Fruit fly (Drosophila melanogaster) whole organism, embryonic: ENCODE data around the gene Bruce.

Experiments used
- Antp ChIP-seq: fragments of 200-800 bp; sonication (Bioruptor generic); optimal IDR thresholded peaks from 3 replicates; lab custom pipeline; 2016; ENCODE audit warnings: missing biosample characterization, missing genetic modification characterization
- CG10274 ChIP-seq: fragments of 200-800 bp; sonication (Bioruptor generic); optimal IDR thresholded peaks from 3 replicates; lab custom pipeline; 2017; ENCODE audit warnings: missing biosample characterization, mild to moderate bottlenecking, missing genetic modification characterization
- CG10366 ChIP-seq: fragments of 200-800 bp; sonication (Bioruptor generic); IDR thresholded peaks from 2 replicates; pipeline ENCODE4 v1.3.6; 2022; ENCODE audit warnings: missing biosample characterization, missing genetic modification characterization
- CG11723 ChIP-seq: fragments of 200-800 bp; sonication (Bioruptor generic); optimal IDR thresholded peaks from 2 replicates; lab custom pipeline; 2017; ENCODE audit warnings: missing biosample characterization, mild to moderate bottlenecking, missing genetic modification characterization
- CG12104 ChIP-seq: fragments of 200-800 bp; sonication (Bioruptor generic); optimal IDR thresholded peaks from 3 replicates; lab custom pipeline; 2016; ENCODE audit warnings: missing biosample characterization, missing genetic modification characterization
- CG12155 ChIP-seq: fragments of 200-800 bp; sonication (Bioruptor generic); optimal IDR thresholded peaks from 3 replicates; lab custom pipeline; 2016; ENCODE audit warnings: missing biosample characterization, missing genetic modification characterization
- CG12299 ChIP-seq: fragments of 200-800 bp; sonication (Bioruptor generic); optimal IDR thresholded peaks from 2 replicates; lab custom pipeline; 2018; ENCODE audit warnings: missing biosample characterization, mild to moderate bottlenecking, missing genetic modification characterization
- CG13624 ChIP-seq: fragments of 200-800 bp; sonication (Bioruptor generic); optimal IDR thresholded peaks from 2 replicates; lab custom pipeline; 2016; ENCODE audit warnings: missing biosample characterization, missing genetic modification characterization
- CG15011 ChIP-seq: fragments of 200-800 bp; sonication (Bioruptor generic); optimal IDR thresholded peaks from 3 replicates; lab custom pipeline; 2018; ENCODE audit warnings: missing biosample characterization, mild to moderate bottlenecking, missing genetic modification characterization
- CG15073 ChIP-seq: fragments of 200-800 bp; sonication (Bioruptor generic); optimal IDR thresholded peaks from 2 replicates; lab custom pipeline; 2016; ENCODE audit warnings: missing biosample characterization, missing genetic modification characterization
- CG15601 ChIP-seq: fragments of 200-800 bp; sonication (Bioruptor generic); optimal IDR thresholded peaks from 3 replicates; lab custom pipeline; 2019; ENCODE audit warnings: missing biosample characterization, mild to moderate bottlenecking, missing genetic modification characterization, moderate library complexity
- CG1603 ChIP-seq: fragments of 200-800 bp; sonication (Bioruptor generic); optimal IDR thresholded peaks from 2 replicates; lab custom pipeline; 2019; ENCODE audit warnings: missing biosample characterization, mild to moderate bottlenecking, missing genetic modification characterization, moderate library complexity
- CG17829 ChIP-seq: fragments of 200-800 bp; optimal IDR thresholded peaks from 2 replicates; lab custom pipeline; 2019; ENCODE audit warnings: missing biosample characterization, mild to moderate bottlenecking, missing genetic modification characterization, moderate library complexity
- CG2120 ChIP-seq: fragments of 200-800 bp; sonication (Bioruptor generic); optimal IDR thresholded peaks from 3 replicates; lab custom pipeline; 2016; ENCODE audit warnings: missing biosample characterization, missing genetic modification characterization
- CG3163 ChIP-seq: fragments of 200-800 bp; sonication (Bioruptor generic); optimal IDR thresholded peaks from 3 replicates; lab custom pipeline; 2016; ENCODE audit warnings: missing biosample characterization, missing genetic modification characterization
- CG6254 ChIP-seq: fragments of 200-800 bp; sonication (Bioruptor generic); optimal IDR thresholded peaks from 3 replicates; lab custom pipeline; 2017; ENCODE audit warnings: mild to moderate bottlenecking, missing biosample characterization, missing genetic modification reagents, missing genetic modification characterization
- CG6654 ChIP-seq: fragments of 200-800 bp; sonication (Bioruptor generic); optimal IDR thresholded peaks from 2 replicates; lab custom pipeline; 2017; ENCODE audit warnings: missing biosample characterization, mild to moderate bottlenecking, missing genetic modification characterization
- CG6765 ChIP-seq: fragments of 200-800 bp; sonication (Bioruptor generic); optimal IDR thresholded peaks from 3 replicates; lab custom pipeline; 2017; ENCODE audit warnings: missing biosample characterization, mild to moderate bottlenecking, missing genetic modification characterization
- CG8765 ChIP-seq: fragments of 200-800 bp; sonication (Bioruptor generic); IDR thresholded peaks from 2 replicates; pipeline ENCODE4 v1.3.6; 2022; ENCODE audit warnings: missing biosample characterization, missing genetic modification characterization
- CG9215 ChIP-seq: fragments of 200-800 bp; sonication (Bioruptor generic); IDR thresholded peaks from 2 replicates; pipeline ENCODE4 v1.3.6; 2022; ENCODE audit warnings: missing biosample characterization, missing genetic modification characterization
- CG9876 ChIP-seq: fragments of 200-800 bp; sonication (Bioruptor generic); optimal IDR thresholded peaks from 2 replicates; lab custom pipeline; 2016; ENCODE audit warnings: missing biosample characterization, missing genetic modification characterization
- CHES-1-like ChIP-seq: fragments of 200-800 bp; sonication (Bioruptor generic); optimal IDR thresholded peaks from 2 replicates; lab custom pipeline; 2016; ENCODE audit warnings: missing biosample characterization, missing genetic modification characterization
- Dad ChIP-seq: fragments of 200-800 bp; sonication (Bioruptor generic); optimal IDR thresholded peaks from 3 replicates; lab custom pipeline; 2016; ENCODE audit warnings: missing biosample characterization, missing genetic modification characterization
- ERR ChIP-seq: fragments of 200-800 bp; sonication (Bioruptor generic); optimal IDR thresholded peaks from 2 replicates; lab custom pipeline; 2016; ENCODE audit warnings: missing biosample characterization, missing genetic modification characterization
- MESR4 ChIP-seq: fragments of 200-800 bp; sonication (Bioruptor generic); optimal IDR thresholded peaks from 2 replicates; lab custom pipeline; 2018; ENCODE audit warnings: missing biosample characterization, mild to moderate bottlenecking, missing genetic modification characterization, moderate library complexity
- Meics ChIP-seq: fragments of 200-800 bp; sonication (Bioruptor generic); optimal IDR thresholded peaks from 2 replicates; lab custom pipeline; 2017; ENCODE audit warnings: missing biosample characterization, mild to moderate bottlenecking, missing genetic modification characterization
- Mrtf ChIP-seq: fragments of 200-800 bp; sonication (Bioruptor generic); IDR thresholded peaks from 3 replicates; pipeline ENCODE4 v1.3.6; 2022; ENCODE audit warnings: missing biosample characterization, missing genetic modification characterization
- NC2β ChIP-seq: fragments of 200-800 bp; sonication (Bioruptor generic); optimal IDR thresholded peaks from 2 replicates; lab custom pipeline; 2016; ENCODE audit warnings: missing biosample characterization, missing genetic modification characterization
- NFAT ChIP-seq: fragments of 200-800 bp; sonication (Bioruptor generic); IDR thresholded peaks from 2 replicates; pipeline ENCODE4 v1.3.6; 2022; ENCODE audit warnings: missing biosample characterization, missing genetic modification characterization
- Nf-YC ChIP-seq: fragments of 200-800 bp; optimal IDR thresholded peaks from 3 replicates; lab custom pipeline; 2019; ENCODE audit warnings: missing biosample characterization, mild to moderate bottlenecking, missing genetic modification characterization, moderate library complexity
- Pdp1 ChIP-seq, 2 experiments: fragments of 200-800 bp; sonication (Bioruptor generic); optimal IDR thresholded peaks; 3 replicates each; lab custom pipeline; 2016; ENCODE audit warnings: missing biosample characterization in 2 of 2, missing genetic modification characterization in 2 of 2, mild to moderate bottlenecking in 1 of 2, moderate library complexity in 1 of 2
- Sin3A ChIP-seq: fragments of >200 bp; optimal IDR thresholded peaks from 2 replicates; lab custom pipeline; 2018
- Xrp1 ChIP-seq: fragments of 200-800 bp; sonication (Bioruptor generic); IDR thresholded peaks from 2 replicates; pipeline ENCODE4 v1.3.6; 2022; ENCODE audit warnings: missing biosample characterization, missing genetic modification characterization
- ase ChIP-seq: fragments of 200-800 bp; sonication (Bioruptor generic); IDR thresholded peaks from 3 replicates; pipeline ENCODE4 v1.3.6; 2022; ENCODE audit warnings: missing biosample characterization, missing genetic modification characterization
- bigmax ChIP-seq: fragments of 200-800 bp; sonication (Bioruptor generic); optimal IDR thresholded peaks from 2 replicates; lab custom pipeline; 2018; ENCODE audit warnings: missing biosample characterization, mild to moderate bottlenecking, missing genetic modification characterization
- cas ChIP-seq: fragments of 200-800 bp; sonication (Bioruptor generic); IDR thresholded peaks from 2 replicates; pipeline ENCODE4 v1.3.6; 2022; ENCODE audit warnings: missing biosample characterization, missing genetic modification characterization
- croc ChIP-seq: fragments of 200-800 bp; sonication (Bioruptor generic); conservative IDR thresholded peaks from 3 replicates; pipeline ENCODE4 v1.3.6; 2022; ENCODE audit warnings: missing biosample characterization, missing genetic modification characterization
- dati ChIP-seq: fragments of 200-800 bp; sonication (Bioruptor generic); IDR thresholded peaks from 2 replicates; pipeline ENCODE4 v1.3.6; 2022; ENCODE audit warnings: missing biosample characterization, missing genetic modification characterization
- exex ChIP-seq: fragments of 200-800 bp; sonication (Bioruptor generic); optimal IDR thresholded peaks from 4 replicates; lab custom pipeline; 2018; ENCODE audit warnings: missing biosample characterization, mild to moderate bottlenecking, missing genetic modification characterization, moderate library complexity
- fru ChIP-seq: fragments of >200 bp; optimal IDR thresholded peaks from 2 replicates; lab custom pipeline; 2017
- gce ChIP-seq: fragments of 200-800 bp; sonication (Bioruptor generic); IDR thresholded peaks from 3 replicates; pipeline ENCODE4 v1.3.6; 2022; ENCODE audit warnings: missing biosample characterization, missing genetic modification characterization
- hb ChIP-seq: fragments of 200-800 bp; sonication (Bioruptor generic); IDR thresholded peaks from 3 replicates; pipeline ENCODE4 v1.3.6; 2022; ENCODE audit warnings: missing biosample characterization, missing genetic modification characterization; ENCODE audit not compliant: partially characterized antibody
- insv ChIP-seq, 2 experiments: fragments of 200-800 bp; sonication (Bioruptor generic); optimal IDR thresholded peaks; 3 replicates each; lab custom pipeline; 2016 to 2018; ENCODE audit warnings: missing biosample characterization in 2 of 2, missing genetic modification characterization in 2 of 2
- kah ChIP-seq: fragments of 200-800 bp; sonication (Bioruptor generic); optimal IDR thresholded peaks from 2 replicates; lab custom pipeline; 2018; ENCODE audit warnings: missing biosample characterization, mild to moderate bottlenecking, missing genetic modification characterization
- klu ChIP-seq: fragments of 200-800 bp; sonication (Bioruptor generic); IDR thresholded peaks from 2 replicates; pipeline ENCODE4 v1.3.6; 2022; ENCODE audit warnings: missing biosample characterization, missing genetic modification characterization
- mam ChIP-seq: fragments of 200-800 bp; sonication (Bioruptor generic); optimal IDR thresholded peaks from 3 replicates; lab custom pipeline; 2016; ENCODE audit warnings: missing biosample characterization, missing genetic modification characterization
- nau ChIP-seq: fragments of 200-800 bp; sonication (Bioruptor generic); optimal IDR thresholded peaks from 3 replicates; lab custom pipeline; 2017; ENCODE audit warnings: missing biosample characterization, mild to moderate bottlenecking, missing genetic modification characterization, missing genetic modification reagents
- nom ChIP-seq: fragments of 200-800 bp; sonication (Bioruptor generic); optimal IDR thresholded peaks from 2 replicates; lab custom pipeline; 2017; ENCODE audit warnings: missing biosample characterization, missing genetic modification characterization, mild to moderate bottlenecking, moderate library complexity, missing genetic modification reagents
- p53 ChIP-seq: fragments of 200-800 bp; sonication (Bioruptor generic); optimal IDR thresholded peaks from 2 replicates; lab custom pipeline; 2016; ENCODE audit warnings: missing biosample characterization, missing genetic modification characterization
- pita ChIP-seq: fragments of 200-800 bp; sonication (Bioruptor generic); optimal IDR thresholded peaks from 2 replicates; lab custom pipeline; 2017; ENCODE audit warnings: missing biosample characterization, mild to moderate bottlenecking, missing genetic modification characterization
- repo ChIP-seq: fragments of 200-800 bp; sonication (Bioruptor generic); optimal IDR thresholded peaks from 2 replicates; lab custom pipeline; 2016; ENCODE audit warnings: missing biosample characterization, missing genetic modification characterization
- ssp ChIP-seq: fragments of 200-800 bp; sonication (Bioruptor generic); IDR thresholded peaks from 2 replicates; pipeline ENCODE4 v1.3.6; 2022; ENCODE audit warnings: missing biosample characterization, missing genetic modification characterization
- usp ChIP-seq: fragments of >200 bp; optimal IDR thresholded peaks from 2 replicates; lab custom pipeline; 2017; ENCODE audit warnings: missing biosample characterization, missing genetic modification characterization

Bruce gene

DNA sequence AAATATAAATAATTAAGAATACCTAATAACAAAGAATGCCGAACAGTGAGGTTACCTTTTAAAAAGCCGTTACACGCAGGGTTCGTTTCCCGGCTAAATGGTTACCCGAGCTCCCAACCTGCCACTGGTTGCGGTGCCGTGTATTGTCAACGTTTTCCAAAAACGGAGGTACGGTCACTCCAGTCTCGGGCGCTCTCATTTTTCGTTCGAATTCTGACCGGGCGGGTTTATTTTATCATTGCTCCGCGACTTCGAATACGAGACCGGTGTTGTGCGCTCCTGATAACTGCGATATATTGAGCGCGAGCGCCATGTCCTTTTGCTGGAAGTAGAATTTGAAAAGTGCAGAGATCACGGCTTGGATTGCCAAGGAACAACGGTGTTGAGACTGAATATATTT lies 18.8 kb upstream of the Bruce start, which contains the start of gene jumu (continued):
- TF ChIP-seq Pdp1 (GFP tag; optimal IDR thresholded peaks at IDR 0.05; lab: Kevin White, UChicago), result peak in 1 of 2 experiments; percentile 61
- no peak for TF ChIP-seq CG3163 (GFP tag; lab: Kevin White, UChicago)
- TF ChIP-seq MESR4 (GFP tag; lab: Kevin White, UChicago), result peak; percentile 14
- TF ChIP-seq bigmax, result peak; percentile 54
- peak; percentile 25 for TF ChIP-seq Nf-YC
- TF ChIP-seq CG8765 (GFP tag; lab: Robert Waterston, UW), result no peak
- TF ChIP-seq CG11723, result no peak
- no peak for TF ChIP-seq CG9876 (GFP tag; lab: Kevin White, UChicago)
- TF ChIP-seq CG2120 (GFP tag; lab: Kevin White, UChicago), result no peak
- TF ChIP-seq p53 (GFP tag; lab: Kevin White, UChicago), result peak; percentile 37
- peak; percentile 12 for TF ChIP-seq Sin3A (lab: Kevin White, UChicago)
- TF ChIP-seq Xrp1 (GFP tag; lab: Robert Waterston, UW), result no peak
- TF ChIP-seq Antp (GFP tag; lab: Kevin White, UChicago), result no peak
- TF ChIP-seq CG10366 (GFP tag; lab: Robert Waterston, UW), result no peak
- no peak for TF ChIP-seq CG15011 (GFP tag; lab: Kevin White, UChicago)
- TF ChIP-seq ase (GFP tag; lab: Robert Waterston, UW), result no peak
- no peak for TF ChIP-seq fru (lab: Kevin White, UChicago)
- TF ChIP-seq CG10274 (GFP tag; lab: Kevin White, UChicago), result no peak
- TF ChIP-seq Mrtf (GFP tag; lab: Robert Waterston, UW), result no peak
- TF ChIP-seq Dad (GFP tag; lab: Kevin White, UChicago), result no peak
- TF ChIP-seq pita (GFP tag; lab: Kevin White, UChicago), result peak; percentile 94
- TF ChIP-seq CG12299 (tag; lab: Kevin White, UChicago), result no peak
- TF ChIP-seq NFAT (GFP tag; lab: Robert Waterston, UW), result no peak
- no peak for TF ChIP-seq CG9215
- TF ChIP-seq CG6654, result no peak
- TF ChIP-seq kah (GFP tag; lab: Kevin White, UChicago), result peak; percentile 3
- TF ChIP-seq hb (GFP tag; lab: Robert Waterston, UW), result no peak
- no peak for TF ChIP-seq CG6765
- TF ChIP-seq repo (GFP tag; lab: Kevin White, UChicago), result no peak
- no peak for TF ChIP-seq nau (GFP tag; lab: Kevin White, UChicago)
- no peak for TF ChIP-seq exex (tag; lab: Kevin White, UChicago)
- TF ChIP-seq dati (GFP tag; lab: Robert Waterston, UW), result no peak
- peak; percentile 16 for TF ChIP-seq nom
- TF ChIP-seq CG12155 (GFP tag; lab: Kevin White, UChicago), result no peak
- TF ChIP-seq CG17829 (tag; lab: Kevin White, UChicago), result peak; percentile 69
- TF ChIP-seq klu (GFP tag; lab: Robert Waterston, UW), result no peak
- peak in 1 of 2 experiments; percentile 54 for TF ChIP-seq insv (GFP tag; optimal IDR thresholded peaks at IDR 0.05; lab: Kevin White, UChicago)
- TF ChIP-seq ssp, result no peak
- TF ChIP-seq croc (GFP tag; lab: Robert Waterston, UW), result no peak
- TF ChIP-seq Meics (GFP tag; lab: Kevin White, UChicago), result peak; percentile 7
- TF ChIP-seq CG15601 (tag; lab: Kevin White, UChicago), result peak; percentile 61
- no peak for TF ChIP-seq CG13624
- no peak for TF ChIP-seq CHES-1-like (GFP tag; lab: Kevin White, UChicago)
- TF ChIP-seq NC2β (GFP tag; lab: Kevin White, UChicago), result peak; percentile 34
- no peak for TF ChIP-seq mam (GFP tag; lab: Kevin White, UChicago)
- peak; percentile 87 for TF ChIP-seq CG1603 (tag; lab: Kevin White, UChicago)
- no peak for TF ChIP-seq CG12104 (GFP tag; lab: Kevin White, UChicago)
- no peak for TF ChIP-seq CG15073 (GFP tag; lab: Kevin White, UChicago)
- TF ChIP-seq CG6254 (GFP tag; lab: Kevin White, UChicago), result no peak
- no peak for TF ChIP-seq usp (GFP tag; lab: Kevin White, UChicago)
- TF ChIP-seq gce (GFP tag; lab: Robert Waterston, UW), result no peak
- TF ChIP-seq ERR, result peak; percentile 7
- no peak for TF ChIP-seq cas
